Worm (Caenorhabditis elegans): Measurements from ENCODE around the gene ptrg-1.

DNA sequence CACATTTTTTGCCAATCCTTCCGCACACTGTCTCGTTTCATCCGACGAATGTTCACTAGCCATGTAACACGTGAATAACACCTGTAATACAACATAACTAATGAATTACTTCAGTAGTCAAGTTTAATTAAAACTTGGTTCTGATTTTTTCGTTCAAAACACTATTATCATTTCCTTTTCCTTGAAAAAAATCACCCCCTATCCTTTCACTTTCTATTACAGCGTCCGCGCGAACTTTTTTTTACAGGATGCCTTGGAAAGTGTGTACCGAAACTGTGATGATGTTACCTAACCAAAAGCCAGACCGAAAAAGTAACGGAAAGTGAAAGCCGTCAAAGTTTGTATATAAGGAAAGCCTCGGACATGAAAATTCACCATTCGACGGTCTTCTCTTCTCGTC is 21.8 kb upstream of the ptrg-1 start, which contains the start of gene col-124:
- TF ChIP-seq lin-35 (GFP tag; optimal IDR thresholded peaks at IDR 0.05) (no peak), T07F8.4 (tag; optimal IDR thresholded peaks at IDR 0.05) (no peak), F49E8.2 (tag; optimal IDR thresholded peaks at IDR 0.05; ENCODE audit: insufficient read depth) (no peak)

Data from whole organism, young adult.